Worm (Caenorhabditis elegans) whole organism, L4 larva: ENCODE measurements around the gene srw-67.

Experiments
- F44E2.7 ChIP-seq: fragments of 200-800 bp; sonication (Bioruptor generic); IDR thresholded peaks from 2 replicates; pipeline ENCODE4 v2.1.2; 2022; ENCODE audit warnings: missing genetic modification characterization, missing compliant biosample characterization
- Y75B8A.6 ChIP-seq: fragments of 200-800 bp; sonication (Bioruptor generic); IDR thresholded peaks from 2 replicates; pipeline ENCODE4 v1.3.6; 2022; ENCODE audit warnings: missing genetic modification reagents, missing genetic modification characterization, missing compliant biosample characterization
- ama-1 ChIP-seq: fragments of 150-350 bp; optimal IDR thresholded peaks from 2 replicates; lab custom pipeline; 2014; ENCODE audit warnings: inconsistent platforms, mixed read lengths
- attf-4 ChIP-seq: sonication (generic microtip); optimal IDR thresholded peaks from 3 replicates; lab custom pipeline; 2017; ENCODE audit warnings: missing biosample characterization, missing genetic modification characterization
- dve-1 ChIP-seq: sonication (generic microtip); optimal IDR thresholded peaks from 2 replicates; lab custom pipeline; 2017; ENCODE audit warnings: antibody characterized with exemption, mild to moderate bottlenecking, missing genetic modification characterization, missing compliant biosample characterization; ENCODE audit not compliant: insufficient read depth
- jun-1 ChIP-seq: fragments of 150-350 bp; optimal IDR thresholded peaks from 2 replicates; lab custom pipeline; 2014; ENCODE audit warnings: missing biosample characterization, missing genetic modification reagents, missing genetic modification characterization
- lir-3 ChIP-seq: sonication (generic microtip); optimal IDR thresholded peaks from 2 replicates; lab custom pipeline; 2016; ENCODE audit warnings: mild to moderate bottlenecking, missing genetic modification characterization, missing compliant biosample characterization
- nhr-11 ChIP-seq: fragments of 150-350 bp; optimal IDR thresholded peaks from 2 replicates; lab custom pipeline; 2014; ENCODE audit warnings: missing biosample characterization, missing genetic modification characterization
- nhr-76 ChIP-seq: fragments of 150-350 bp; optimal IDR thresholded peaks from 2 replicates; lab custom pipeline; 2014; ENCODE audit warnings: missing biosample characterization, missing genetic modification characterization
- pha-4 ChIP-seq, 2 experiments: fragments of 150-350 bp in 1 of 2; fragments of 200-800 bp in 1 of 2; sonication (Bioruptor generic) in 1 of 2; IDR thresholded peaks in 1 of 2; optimal IDR thresholded peaks in 1 of 2; 2 replicates each; pipeline versions ENCODE4 v1.3.6 to Lab custom; 2014 to 2022; ENCODE audit warnings: missing genetic modification characterization in 2 of 2, missing genetic modification reagents in 2 of 2, missing biosample characterization in 1 of 2, missing compliant biosample characterization in 1 of 2
- rbr-2 ChIP-seq: sonication (generic microtip); optimal IDR thresholded peaks from 2 replicates; lab custom pipeline; 2016; ENCODE audit warnings: missing genotype, missing genetic modification characterization, missing compliant biosample characterization
- zag-1 ChIP-seq: fragments of 150-350 bp; optimal IDR thresholded peaks from 2 replicates; lab custom pipeline; 2014; ENCODE audit warnings: missing biosample characterization, missing genetic modification characterization

DNA sequence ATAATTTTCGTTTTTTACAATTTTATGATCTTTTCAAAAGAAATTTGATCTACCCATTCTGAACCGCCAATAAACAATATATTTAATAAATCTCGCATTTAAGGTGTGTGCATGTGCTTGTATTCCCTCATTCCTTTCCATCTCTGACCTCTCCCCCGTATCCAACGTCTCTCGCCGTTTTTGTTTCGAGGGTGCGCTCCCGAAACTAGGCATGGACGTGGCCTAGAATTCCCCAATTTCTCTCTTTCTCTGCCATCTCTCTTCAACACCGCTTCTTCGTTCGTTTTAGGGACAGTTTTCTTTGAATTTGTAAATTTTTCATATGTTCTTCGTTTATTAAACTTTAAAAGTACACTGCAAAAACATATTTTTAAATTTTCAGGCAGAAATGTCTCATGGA, 48.0 kb downstream of the srw-67 start, which contains the start of gene F25E5.1:
- TF ChIP-seq attf-4 = no peak
- no peak for TF ChIP-seq Y75B8A.6 (GFP tag; lab: Robert Waterston, UW)
- no peak for TF ChIP-seq nhr-76 (tag; lab: Kevin White, UChicago)
- TF ChIP-seq pha-4 (GFP tag; IDR thresholded peaks at IDR 0.05; lab: Robert Waterston, UW) = no peak
- TF ChIP-seq pha-4 (tag; optimal IDR thresholded peaks at IDR 0.05; lab: Kevin White, UChicago) = peak; percentile 31
- TF ChIP-seq nhr-11 (tag; lab: Kevin White, UChicago) = no peak
- TF ChIP-seq dve-1 (tag; lab: Kevin White, UChicago) = no peak
- no peak for TF ChIP-seq zag-1 (tag; lab: Kevin White, UChicago)
- TF ChIP-seq rbr-2 (tag; lab: Kevin White, UChicago) = peak; percentile 53
- no peak for TF ChIP-seq ama-1 (lab: Kevin White, UChicago)
- TF ChIP-seq jun-1 (tag; lab: Kevin White, UChicago) = no peak
- no peak for TF ChIP-seq lir-3 (tag; lab: Kevin White, UChicago)
- TF ChIP-seq F44E2.7 (GFP tag; lab: Robert Waterston, UW) = no peak
